Fruit fly (Drosophila melanogaster): ENCODE results near the gene rsh.

The rsh gene

dm6 chrX:13109583-13110126 lies 121.2 kb downstream of the rsh start:
- TF ChIP-seq HLH3B (GFP tag; IDR thresholded peaks at IDR 0.05) = peak; percentile 34; the same call in 1 of the 2 replicates
- peak; percentile 37 for TF ChIP-seq HHEX (GFP tag; optimal IDR thresholded peaks at IDR 0.05)
- TF ChIP-seq Taf1 (GFP tag; IDR thresholded peaks at IDR 0.05) = no peak
- TF ChIP-seq luna (GFP tag; optimal IDR thresholded peaks at IDR 0.05) = no peak
- no peak for TF ChIP-seq Doc3 (GFP tag; IDR thresholded peaks at IDR 0.05; ENCODE audit: partially characterized antibody)
- TF ChIP-seq Antp (GFP tag; optimal IDR thresholded peaks at IDR 0.05) = no peak
- TF ChIP-seq org-1 (GFP tag; optimal IDR thresholded peaks at IDR 0.05) = no peak
- TF ChIP-seq CG12391 (tag; optimal IDR thresholded peaks at IDR 0.05) = peak; percentile 68
- TF ChIP-seq hth (optimal IDR thresholded peaks at IDR 0.05) = no peak
- TF ChIP-seq CG2120 (GFP tag; optimal IDR thresholded peaks at IDR 0.05) = peak; percentile 28
- no peak for TF ChIP-seq trem (tag; optimal IDR thresholded peaks at IDR 0.05)
- peak; percentile 71 for TF ChIP-seq lab (GFP tag; optimal IDR thresholded peaks at IDR 0.05)
- peak; percentile 47 for TF ChIP-seq H2.0 (GFP tag; IDR thresholded peaks at IDR 0.05)
- TF ChIP-seq Blimp-1 (GFP tag; optimal IDR thresholded peaks at IDR 0.05) = peak; percentile 44
- TF ChIP-seq pros (GFP tag; optimal IDR thresholded peaks at IDR 0.05) = no peak
- TF ChIP-seq CG3065 (GFP tag; optimal IDR thresholded peaks at IDR 0.05) = no peak
- TF ChIP-seq lilli (GFP tag; optimal IDR thresholded peaks at IDR 0.05) = no peak
- TF ChIP-seq Fer3 (tag; optimal IDR thresholded peaks at IDR 0.05) = peak; percentile 60
- no peak for TF ChIP-seq CG4424 (GFP tag; optimal IDR thresholded peaks at IDR 0.05)
- no peak for TF ChIP-seq Opbp (GFP tag; IDR thresholded peaks at IDR 0.05; ENCODE audit: partially characterized antibody)
- TF ChIP-seq Nf-YC (tag; optimal IDR thresholded peaks at IDR 0.05) = no peak
- no peak for TF ChIP-seq CG9797 (GFP tag; optimal IDR thresholded peaks at IDR 0.05)
- TF ChIP-seq CG31388 (GFP tag; optimal IDR thresholded peaks at IDR 0.05) = no peak
- no peak for TF ChIP-seq oc (tag; optimal IDR thresholded peaks at IDR 0.05)
- no peak for TF ChIP-seq CG11085 (GFP tag; IDR thresholded peaks at IDR 0.05)
- TF ChIP-seq CG17385 (GFP tag; optimal IDR thresholded peaks at IDR 0.05) = peak; percentile 47
- TF ChIP-seq HmgD (GFP tag; optimal IDR thresholded peaks at IDR 0.05) = no peak
- no peak for TF ChIP-seq jigr1 (GFP tag; IDR thresholded peaks at IDR 0.05)
- TF ChIP-seq odd (GFP tag; optimal IDR thresholded peaks at IDR 0.05) = no peak
- TF ChIP-seq CG12219 (GFP tag; optimal IDR thresholded peaks at IDR 0.05) = no peak
- TF ChIP-seq Dbx (GFP tag; IDR thresholded peaks at IDR 0.05) = peak; percentile 56; the same call in 1 of the 3 replicates
- no peak for TF ChIP-seq gfzf (GFP tag; optimal IDR thresholded peaks at IDR 0.05)
- TF ChIP-seq schlank (tag; optimal IDR thresholded peaks at IDR 0.05) = no peak
- no peak for TF ChIP-seq ro (GFP tag; IDR thresholded peaks at IDR 0.05)
- peak; percentile 42; the same call in 1 of the 3 replicates for TF ChIP-seq zfh1 (GFP tag; IDR thresholded peaks at IDR 0.05)
- TF ChIP-seq gcm2 (GFP tag; optimal IDR thresholded peaks at IDR 0.05) = no peak
- TF ChIP-seq sob (GFP tag; IDR thresholded peaks at IDR 0.05) = 0 out of 2 replicates have a peak, but pooled peaks have one; percentile 46
- TF ChIP-seq seq (GFP tag; IDR thresholded peaks at IDR 0.05) = no peak
- TF ChIP-seq insv (GFP tag; optimal IDR thresholded peaks at IDR 0.05) = no peak
- TF ChIP-seq CG10366 (GFP tag; IDR thresholded peaks at IDR 0.05) = peak; percentile 36
- peak; percentile 57 for TF ChIP-seq Oli (tag; optimal IDR thresholded peaks at IDR 0.05)
- no peak for TF ChIP-seq Nf-YB (GFP tag; optimal IDR thresholded peaks at IDR 0.05)
- no peak for TF ChIP-seq CG3726 (GFP tag; IDR thresholded peaks at IDR 0.05)
- no peak for TF ChIP-seq kay (GFP tag; optimal IDR thresholded peaks at IDR 0.05)
- peak; percentile 61; the same call in 2 of the 3 replicates for TF ChIP-seq CG11695 (GFP tag; IDR thresholded peaks at IDR 0.05)
- TF ChIP-seq CG1233 (GFP tag; optimal IDR thresholded peaks at IDR 0.05) = no peak
- no peak for TF ChIP-seq CG2889 (GFP tag; IDR thresholded peaks at IDR 0.05)
- TF ChIP-seq CG34422 (GFP tag; IDR thresholded peaks at IDR 0.05) = peak; percentile 41; the same call in 1 of the 3 replicates
- TF ChIP-seq Max (GFP tag; optimal IDR thresholded peaks at IDR 0.05) = no peak
- no peak for TF ChIP-seq Six4 (GFP tag; optimal IDR thresholded peaks at IDR 0.05)
- no peak for TF ChIP-seq CG14860 (GFP tag; IDR thresholded peaks at IDR 0.05; ENCODE audit: partially characterized antibody)
